Fruit fly (Drosophila melanogaster) Kc167 (cell line): ENCODE measurements around the gene CG18094.

Experiments
- Myc ChIP-seq: fragments of >200 bp; optimal IDR thresholded peaks from 2 replicates; lab custom pipeline; 2017; ENCODE audit warnings: missing external identifiers
- Sin3A ChIP-seq: fragments of >200 bp; optimal IDR thresholded peaks from 2 replicates; lab custom pipeline; 2018; ENCODE audit warnings: missing external identifiers
- h ChIP-seq: fragments of >200 bp; optimal IDR thresholded peaks from 3 replicates; lab custom pipeline; 2018; ENCODE audit warnings: missing external identifiers
- insv ChIP-seq: fragments of >200 bp; optimal IDR thresholded peaks from 3 replicates; lab custom pipeline; 2018; ENCODE audit warnings: missing external identifiers
- psq ChIP-seq: fragments of >200 bp; optimal IDR thresholded peaks from 2 replicates; lab custom pipeline; 2017; ENCODE audit warnings: missing external identifiers
- ttk ChIP-seq: sonication (Bioruptor generic); optimal IDR thresholded peaks from 2 replicates; lab custom pipeline; 2017; ENCODE audit warnings: missing external identifiers

DNA sequence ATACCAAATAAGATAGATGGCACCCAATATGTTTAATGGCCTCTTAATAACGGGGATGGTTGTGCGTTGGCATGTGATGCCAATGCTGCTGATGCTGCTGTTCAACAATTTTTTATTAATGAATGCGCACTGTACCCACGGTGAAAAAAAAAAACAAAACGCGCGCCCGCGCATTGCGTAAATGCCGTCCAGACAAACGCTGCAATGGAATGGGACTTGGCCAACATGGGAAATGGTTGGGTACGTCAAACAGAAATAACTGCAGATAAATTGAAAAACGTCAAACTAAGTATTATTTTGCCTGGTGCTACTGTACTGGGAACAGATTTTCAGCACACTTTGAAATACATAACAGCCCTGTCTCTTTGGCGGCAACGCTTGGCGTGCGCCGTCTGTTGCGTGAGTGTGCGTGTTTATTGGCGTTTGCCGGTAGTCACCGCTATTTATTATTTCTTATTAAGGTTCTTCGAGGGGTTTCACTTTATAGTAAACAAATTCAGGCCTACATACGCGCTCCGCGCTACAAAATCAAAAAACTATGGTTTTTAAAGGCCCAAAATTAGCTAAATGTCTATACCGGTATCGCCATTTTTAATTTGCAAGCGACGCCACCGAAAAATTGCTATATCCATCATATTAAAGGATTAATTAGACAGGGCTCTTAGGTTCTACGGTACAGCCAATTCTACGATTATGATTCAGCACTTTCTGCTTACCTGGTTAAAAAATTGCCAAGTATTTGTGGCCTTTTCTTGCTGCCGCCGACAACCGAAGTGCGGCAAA, 37.3 kb upstream of the CG18094 start:
- TF ChIP-seq psq (lab: Kevin White, UChicago): no peak
- TF ChIP-seq Sin3A: no peak
- no peak for TF ChIP-seq h (lab: Kevin White, UChicago)
- no peak for TF ChIP-seq ttk (lab: Kevin White, UChicago)
- no peak for TF ChIP-seq insv (lab: Kevin White, UChicago)
- no peak for TF ChIP-seq Myc (lab: Kevin White, UChicago)
